Fruit fly (Drosophila melanogaster): ENCODE measurements around the gene CG12684.

Gene CG12684

DNA sequence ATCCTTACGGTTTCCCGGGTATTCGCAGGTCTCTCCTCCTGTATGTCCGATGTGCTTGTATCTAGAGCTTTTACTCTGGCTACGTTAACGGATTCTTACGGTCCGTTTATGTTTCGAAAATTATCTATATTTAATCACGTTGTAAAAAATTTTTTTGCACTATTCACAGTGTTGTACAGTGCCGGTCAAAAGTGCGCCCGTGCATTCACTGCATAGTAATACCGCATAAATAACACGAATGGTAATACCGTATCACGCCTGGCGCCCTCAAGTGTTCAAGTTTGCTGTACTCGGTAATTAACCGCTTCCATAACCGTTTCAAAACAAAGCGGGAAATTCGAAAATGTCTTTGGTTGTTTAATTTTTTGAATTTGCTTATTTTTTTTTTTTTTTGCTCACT lies 17.7 kb downstream of the CG12684 start, which contains the start of gene CG11444 (continued):
- no peak for TF ChIP-seq CG9437 (GFP tag; optimal IDR thresholded peaks at IDR 0.05)
- TF ChIP-seq Nf-YB (GFP tag; optimal IDR thresholded peaks at IDR 0.05): no peak
- no peak for TF ChIP-seq CG1024 (GFP tag; IDR thresholded peaks at IDR 0.05)
- peak; percentile 33 for TF ChIP-seq Bdp1 (GFP tag; optimal IDR thresholded peaks at IDR 0.05)
- peak; percentile 43 for TF ChIP-seq CG4282 (GFP tag; optimal IDR thresholded peaks at IDR 0.05)
- peak; percentile 45 for TF ChIP-seq CG32772 (GFP tag; IDR thresholded peaks at IDR 0.05)
- no peak for TF ChIP-seq ftz-f1 (GFP tag; optimal IDR thresholded peaks at IDR 0.05)
- no peak for TF ChIP-seq tap (tag; optimal IDR thresholded peaks at IDR 0.05)
- TF ChIP-seq trem (tag; optimal IDR thresholded peaks at IDR 0.05): peak; percentile 74
- TF ChIP-seq ranshi (GFP tag; IDR thresholded peaks at IDR 0.05): no peak
- TF ChIP-seq Ptx1 (GFP tag; IDR thresholded peaks at IDR 0.05): peak; percentile 25; the same call in 1 of the 2 replicates
- TF ChIP-seq CG2889 (GFP tag; IDR thresholded peaks at IDR 0.05): no peak
- no peak for TF ChIP-seq mld (GFP tag; IDR thresholded peaks at IDR 0.05; ENCODE audit: partially characterized antibody)
- peak; percentile 36 for TF ChIP-seq CG15601 (tag; optimal IDR thresholded peaks at IDR 0.05)
- no peak for TF ChIP-seq CG4424 (GFP tag; optimal IDR thresholded peaks at IDR 0.05)
- peak; percentile 22; the same call in 1 of the 2 replicates for TF ChIP-seq Bgb (GFP tag; IDR thresholded peaks at IDR 0.05; ENCODE audit: partially characterized antibody)
- peak; percentile 56 to 69 for TF ChIP-seq dpn (GFP tag; optimal IDR thresholded peaks at IDR 0.05)
- peak in 1 of 2 experiments; percentile 22 for TF ChIP-seq insv (GFP tag; optimal IDR thresholded peaks at IDR 0.05)
- no peak for TF ChIP-seq Ssrp (tag; optimal IDR thresholded peaks at IDR 0.05)
- peak; percentile 48 for TF ChIP-seq CG7987 (GFP tag; optimal IDR thresholded peaks at IDR 0.05)
- no peak for TF ChIP-seq gcm2 (GFP tag; optimal IDR thresholded peaks at IDR 0.05)
- peak; percentile 48 for TF ChIP-seq vvl (GFP tag; IDR thresholded peaks at IDR 0.05)
- no peak for TF ChIP-seq Mrtf (GFP tag; IDR thresholded peaks at IDR 0.05)
- TF ChIP-seq CG32767 (GFP tag; IDR thresholded peaks at IDR 0.05): no peak
- no peak for TF ChIP-seq NK7.1 (GFP tag; optimal IDR thresholded peaks at IDR 0.05)
- TF ChIP-seq CG18619 (GFP tag; optimal IDR thresholded peaks at IDR 0.05): no peak
- peak in 1 of 2 experiments; percentile 19 for TF ChIP-seq Hr51 (GFP tag; optimal IDR thresholded peaks at IDR 0.05)
- TF ChIP-seq Taf1 (GFP tag; IDR thresholded peaks at IDR 0.05): no peak
- TF ChIP-seq Stat92E (GFP tag; optimal IDR thresholded peaks at IDR 0.05): peak in 1 of 3 experiments; percentile 24
- TF ChIP-seq CG6854 (GFP tag; optimal IDR thresholded peaks at IDR 0.05): no peak
- TF ChIP-seq CG17912 (GFP tag; optimal IDR thresholded peaks at IDR 0.05): peak; percentile 30
- TF ChIP-seq emc (GFP tag; optimal IDR thresholded peaks at IDR 0.05): no peak
- no peak for TF ChIP-seq crol (GFP tag; IDR thresholded peaks at IDR 0.05)
- TF ChIP-seq Hmr (GFP tag; optimal IDR thresholded peaks at IDR 0.05): peak; percentile 75
- TF ChIP-seq HmgZ (tag; optimal IDR thresholded peaks at IDR 0.05): peak; percentile 74
- no peak for TF ChIP-seq hkb (optimal IDR thresholded peaks at IDR 0.05)
- no peak for TF ChIP-seq hkb (GFP tag; IDR thresholded peaks at IDR 0.05)
- TF ChIP-seq CG17186 (GFP tag; optimal IDR thresholded peaks at IDR 0.05): peak; percentile 45
- no peak for TF ChIP-seq CG6272 (GFP tag; IDR thresholded peaks at IDR 0.05)
- TF ChIP-seq Sox100B (GFP tag; optimal IDR thresholded peaks at IDR 0.05): no peak
- TF ChIP-seq Ets65A (GFP tag): peak; percentile 92
- peak; percentile 76 for TF ChIP-seq CG4617 (GFP tag; optimal IDR thresholded peaks at IDR 0.05; ENCODE audit: borderline replicate concordance)
- no peak for TF ChIP-seq tll (GFP tag; optimal IDR thresholded peaks at IDR 0.05)
- no peak for TF ChIP-seq CG17568 (GFP tag; optimal IDR thresholded peaks at IDR 0.05)
- TF ChIP-seq exex (tag; optimal IDR thresholded peaks at IDR 0.05): peak; percentile 38
- no peak for TF ChIP-seq nom (GFP tag; optimal IDR thresholded peaks at IDR 0.05)
- peak; percentile 30 for TF ChIP-seq CG13424 (tag; optimal IDR thresholded peaks at IDR 0.05)
- 0 out of 3 replicates have a peak, but pooled peaks have one; percentile 15 for TF ChIP-seq dysf (GFP tag; IDR thresholded peaks at IDR 0.05)
- peak; percentile 21 for TF ChIP-seq Side (GFP tag; optimal IDR thresholded peaks at IDR 0.05)
- no peak for TF ChIP-seq odd (GFP tag; optimal IDR thresholded peaks at IDR 0.05)

Measured in whole organism, embryonic.